Worm (Caenorhabditis elegans) whole organism, mixed stage, embryonic: Measurements from ENCODE around the gene oac-54.

Experiments used
- blmp-1 ChIP-seq: fragments of 150-350 bp; optimal IDR thresholded peaks from 2 replicates; lab custom pipeline; 2014; ENCODE audit warnings: missing biosample characterization, missing genetic modification characterization
- elt-1 ChIP-seq: sonication (generic microtip); optimal IDR thresholded peaks from 2 replicates; lab custom pipeline; 2017; ENCODE audit warnings: missing genetic modification characterization, mild to moderate bottlenecking, missing compliant biosample characterization, antibody characterized with exemption, moderate library complexity, borderline replicate concordance; ENCODE audit not compliant: insufficient read depth
- lin-13 ChIP-seq: fragments of 150-350 bp; optimal IDR thresholded peaks from 2 replicates; lab custom pipeline; 2014; ENCODE audit warnings: missing biosample characterization, missing genetic modification characterization
- lin-32 ChIP-seq: fragments of 200-800 bp; sonication (Bioruptor generic); optimal IDR thresholded peaks from 2 replicates; lab custom pipeline; 2018; ENCODE audit warnings: mild to moderate bottlenecking, missing genetic modification characterization, missing compliant biosample characterization
- lsy-2 ChIP-seq: fragments of 150-350 bp; optimal IDR thresholded peaks from 2 replicates; lab custom pipeline; 2014; ENCODE audit warnings: missing biosample characterization, missing genetic modification characterization
- mep-1 ChIP-seq: fragments of 150-350 bp; optimal IDR thresholded peaks from 2 replicates; lab custom pipeline; 2017; ENCODE audit warnings: missing biosample characterization, missing genetic modification reagents, missing genetic modification characterization, inconsistent platforms
- pha-4 ChIP-seq: fragments of 150-350 bp; optimal IDR thresholded peaks from 2 replicates; lab custom pipeline; 2018; ENCODE audit warnings: missing biosample characterization, missing genetic modification reagents, missing genetic modification characterization
- ztf-11 ChIP-seq: fragments of 150-350 bp; optimal IDR thresholded peaks from 2 replicates; lab custom pipeline; 2014; ENCODE audit warnings: missing biosample characterization, missing genetic modification characterization

DNA sequence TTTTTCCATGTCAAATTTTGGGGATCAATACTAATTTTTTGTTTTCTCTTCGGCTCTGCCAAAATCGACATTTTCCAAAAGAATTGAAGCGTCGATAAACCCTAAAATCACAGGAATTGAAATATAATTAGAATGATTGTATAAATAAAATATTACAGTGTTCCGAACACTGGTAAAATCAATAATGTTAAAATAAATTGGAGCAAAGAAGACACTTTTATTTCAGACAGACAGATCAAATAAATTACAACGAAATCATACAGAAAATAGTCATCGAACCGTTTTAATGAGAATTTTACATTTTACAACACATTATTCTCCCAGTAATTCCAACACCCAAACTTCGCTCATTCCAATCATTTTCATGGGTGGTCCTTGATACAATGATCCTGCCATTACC lies 9.8 kb downstream of the oac-54 start, which contains the start of gene T23G7.3:
- TF ChIP-seq pha-4 (tag; lab: Kevin White, UChicago), result no peak
- no peak for TF ChIP-seq lsy-2 (tag; lab: Kevin White, UChicago)
- no peak for TF ChIP-seq lin-32 (GFP tag; lab: Kevin White, UChicago)
- no peak for TF ChIP-seq elt-1 (tag; lab: Kevin White, UChicago)
- no peak for TF ChIP-seq lin-13
- TF ChIP-seq ztf-11 (tag; lab: Kevin White, UChicago), result no peak
- TF ChIP-seq mep-1, result no peak
- no peak for TF ChIP-seq blmp-1 (tag; lab: Kevin White, UChicago)
